Fruit fly (Drosophila melanogaster) whole organism, wandering third instar larva: ENCODE results near the gene CG32668.

Experiments
- CG32264 ChIP-seq: fragments of 200-800 bp; sonication (Bioruptor generic); optimal IDR thresholded peaks from 2 replicates; lab custom pipeline; 2016; ENCODE audit warnings: missing biosample characterization, missing genetic modification characterization
- CrebA ChIP-seq: fragments of 200-800 bp; sonication (Bioruptor generic); optimal IDR thresholded peaks from 2 replicates; lab custom pipeline; 2016; ENCODE audit warnings: missing biosample characterization, mild to moderate bottlenecking, missing genetic modification characterization, borderline replicate concordance
- Dfd ChIP-seq: fragments of >200 bp; optimal IDR thresholded peaks from 2 replicates; lab custom pipeline; 2017; ENCODE audit warnings: missing biosample characterization, missing genetic modification characterization
- Dif ChIP-seq: fragments of 200-275, 200-300 bp; sonication (Bioruptor generic); optimal IDR thresholded peaks from 2 replicates; lab custom pipeline; 2018; ENCODE audit warnings: missing biosample characterization, missing genetic modification characterization; ENCODE audit not compliant: partially characterized antibody
- GATAd ChIP-seq: sonication (Bioruptor generic); optimal IDR thresholded peaks from 2 replicates; lab custom pipeline; 2016; ENCODE audit warnings: missing biosample characterization, missing genetic modification characterization
- HLH106 ChIP-seq: fragments of 200-800 bp; optimal IDR thresholded peaks from 3 replicates; lab custom pipeline; 2019; ENCODE audit warnings: missing biosample characterization, mild to moderate bottlenecking, missing genetic modification characterization, moderate library complexity
- Hnf4 ChIP-seq: fragments of 200-800 bp; sonication (Bioruptor generic); optimal IDR thresholded peaks from 2 replicates; lab custom pipeline; 2016; ENCODE audit warnings: missing biosample characterization, mild to moderate bottlenecking, missing genetic modification characterization
- Hr78 ChIP-seq: fragments of >200 bp; optimal IDR thresholded peaks from 2 replicates; lab custom pipeline; 2017; ENCODE audit warnings: missing biosample characterization, missing genetic modification characterization
- Hr83 ChIP-seq: fragments of 200-300 bp; sonication (Bioruptor generic); optimal IDR thresholded peaks from 2 replicates; lab custom pipeline; 2016; ENCODE audit warnings: missing biosample characterization, mild to moderate bottlenecking, missing genetic modification characterization, moderate library complexity; ENCODE audit not compliant: poor library complexity, severe bottlenecking
- Jra ChIP-seq: sonication (Bioruptor generic); optimal IDR thresholded peaks from 2 replicates; lab custom pipeline; 2016; ENCODE audit warnings: missing biosample characterization, missing genetic modification characterization
- Mio ChIP-seq: sonication (Bioruptor generic); optimal IDR thresholded peaks from 2 replicates; lab custom pipeline; 2016; ENCODE audit warnings: missing biosample characterization, missing genetic modification characterization
- Myc ChIP-seq: fragments of >200 bp; optimal IDR thresholded peaks from 2 replicates; lab custom pipeline; 2017
- N ChIP-seq: fragments of >200 bp; optimal IDR thresholded peaks from 2 replicates; lab custom pipeline; 2018; ENCODE audit warnings: missing biosample characterization, missing external identifiers, missing genetic modification characterization
- OdsH ChIP-seq: fragments of 200-800 bp; sonication (Bioruptor generic); optimal IDR thresholded peaks from 2 replicates; lab custom pipeline; 2016; ENCODE audit warnings: missing biosample characterization, mild to moderate bottlenecking, missing genetic modification characterization
- Rel ChIP-seq, 2 experiments: fragments of 200-800 bp; sonication (Bioruptor generic) in 1 of 2; optimal IDR thresholded peaks; 2 replicates in 1 of 2; 3 replicates in 1 of 2; lab custom pipeline; 2016 to 2019; ENCODE audit warnings: mild to moderate bottlenecking in 2 of 2, missing biosample characterization in 2 of 2, missing genetic modification characterization in 2 of 2, moderate library complexity in 1 of 2
- Sp1 ChIP-seq: fragments of 200-800 bp; sonication (Bioruptor generic); optimal IDR thresholded peaks from 3 replicates; lab custom pipeline; 2019; ENCODE audit warnings: missing biosample characterization, mild to moderate bottlenecking, missing genetic modification characterization, moderate library complexity
- Vsx2 ChIP-seq: fragments of 200-300, 225-300 bp; sonication (Bioruptor generic); optimal IDR thresholded peaks from 2 replicates; lab custom pipeline; 2018; ENCODE audit warnings: missing biosample characterization, missing genetic modification characterization; ENCODE audit not compliant: partially characterized antibody
- brk ChIP-seq: fragments of 200-800 bp; sonication (Bioruptor generic); optimal IDR thresholded peaks from 2 replicates; lab custom pipeline; 2016; ENCODE audit warnings: missing biosample characterization, mild to moderate bottlenecking, missing genetic modification characterization
- dl ChIP-seq, 2 experiments: fragments of 175-275, 200-275 bp in 1 of 2; fragments of 200-275 bp in 1 of 2; sonication (Bioruptor generic); optimal IDR thresholded peaks; lab custom pipeline; 2018; ENCODE audit warnings: mild to moderate bottlenecking in 2 of 2, missing biosample characterization in 2 of 2, missing genetic modification characterization in 2 of 2, moderate library complexity in 2 of 2; ENCODE audit not compliant: partially characterized antibody in 2 of 2, insufficient read depth in 1 of 2
- dmrt93B ChIP-seq: fragments of 200-800 bp; sonication (Bioruptor generic); optimal IDR thresholded peaks from 2 replicates; lab custom pipeline; 2018; ENCODE audit warnings: missing biosample characterization, mild to moderate bottlenecking, missing genetic modification characterization
- foxo ChIP-seq, 2 experiments: fragments of 200-800 bp; sonication (Bioruptor generic); optimal IDR thresholded peaks; 2 replicates in 1 of 2; 3 replicates in 1 of 2; lab custom pipeline; 2016 to 2017; ENCODE audit warnings: missing biosample characterization in 2 of 2, missing genetic modification characterization in 2 of 2
- fru ChIP-seq: fragments of 200-800 bp; sonication (Bioruptor generic); optimal IDR thresholded peaks from 3 replicates; lab custom pipeline; 2016; ENCODE audit warnings: missing biosample characterization, mild to moderate bottlenecking, missing genetic modification characterization
- h ChIP-seq: fragments of 200-800 bp; sonication (Bioruptor generic); optimal IDR thresholded peaks from 3 replicates; lab custom pipeline; 2016; ENCODE audit warnings: missing biosample characterization, mild to moderate bottlenecking, missing genetic modification characterization
- jim ChIP-seq: fragments of 175-275, 200-325 bp; sonication (Bioruptor generic); optimal IDR thresholded peaks from 2 replicates; lab custom pipeline; 2016; ENCODE audit warnings: missing biosample characterization, mild to moderate bottlenecking, missing genetic modification characterization
- lola ChIP-seq: fragments of >200 bp; optimal IDR thresholded peaks from 2 replicates; lab custom pipeline; 2017; ENCODE audit warnings: missing biosample characterization, missing genetic modification characterization
- pan ChIP-seq: fragments of >200 bp; optimal IDR thresholded peaks from 2 replicates; lab custom pipeline; 2017
- psq ChIP-seq: fragments of 200-800 bp; sonication (Bioruptor generic); optimal IDR thresholded peaks from 3 replicates; lab custom pipeline; 2017; ENCODE audit warnings: missing biosample characterization, mild to moderate bottlenecking, missing genetic modification characterization, moderate library complexity
- rgr ChIP-seq: fragments of 200-800 bp; sonication (Bioruptor generic); optimal IDR thresholded peaks from 3 replicates; lab custom pipeline; 2016; ENCODE audit warnings: missing biosample characterization, mild to moderate bottlenecking, missing genetic modification characterization
- sv ChIP-seq: fragments of 200-800 bp; sonication (Bioruptor generic); optimal IDR thresholded peaks from 3 replicates; lab custom pipeline; 2016; ENCODE audit warnings: missing biosample characterization, missing genetic modification characterization
- tai ChIP-seq: sonication (Bioruptor generic); optimal IDR thresholded peaks from 2 replicates; lab custom pipeline; 2016; ENCODE audit warnings: missing biosample characterization, missing genetic modification characterization
- usp ChIP-seq: fragments of >200 bp; optimal IDR thresholded peaks from 2 replicates; lab custom pipeline; 2017; ENCODE audit warnings: missing biosample characterization, missing genetic modification characterization
- woc ChIP-seq: sonication (Bioruptor generic); optimal IDR thresholded peaks from 2 replicates; lab custom pipeline; 2016; ENCODE audit warnings: missing biosample characterization, mild to moderate bottlenecking, missing genetic modification characterization

Gene CG32668

dm6 chrX:11144575-11144974 is 15.0 kb downstream of the CG32668 start:
- TF ChIP-seq OdsH (no peak), Jra (GFP tag; lab: Kevin White, UChicago) (no peak), rgr (GFP tag; lab: Kevin White, UChicago) (no peak), Hr83 (GFP tag; lab: Kevin White, UChicago) (no peak), Sp1 (GFP tag; lab: Kevin White, UChicago) (no peak)

dm6 chrX:11143820-11144219 is 15.7 kb downstream of the CG32668 start, which contains the start of gene CG15201:
Gene CG15201 (plus strand): TSS chrX:11144120.
- TF ChIP-seq woc (GFP tag; lab: Kevin White, UChicago): no peak
- no peak for TF ChIP-seq Rel (GFP tag; optimal IDR thresholded peaks at IDR 0.05; lab: Kevin White, UChicago)
- TF ChIP-seq Rel (tag; optimal IDR thresholded peaks at IDR 0.05; lab: Kevin White, UChicago): no peak
- TF ChIP-seq brk (GFP tag; lab: Kevin White, UChicago): no peak
- no peak for TF ChIP-seq N (GFP tag; lab: Kevin White, UChicago)
- no peak for TF ChIP-seq Jra (GFP tag; lab: Kevin White, UChicago)
- TF ChIP-seq Mio (GFP tag; lab: Kevin White, UChicago): no peak
- no peak for TF ChIP-seq CG32264
- TF ChIP-seq OdsH: no peak
- TF ChIP-seq psq (GFP tag; lab: Kevin White, UChicago): no peak
- no peak for TF ChIP-seq Hr78 (GFP tag; lab: Kevin White, UChicago)
- TF ChIP-seq HLH106 (tag; lab: Kevin White, UChicago): no peak
- no peak for TF ChIP-seq GATAd (GFP tag; lab: Kevin White, UChicago)
- TF ChIP-seq fru: no peak
- TF ChIP-seq tai (GFP tag; lab: Kevin White, UChicago): no peak
- TF ChIP-seq jim: no peak
- TF ChIP-seq pan (lab: Kevin White, UChicago): no peak
- no peak for TF ChIP-seq Dif (GFP tag; lab: Kevin White, UChicago)

dm6 chrX:11141785-11142591 is 17.6 kb downstream of the CG32668 start, which contains the start of the genes CG15199 and CG15202:
Gene CG15199 (minus strand): TSS chrX:11141835.
Gene CG15202 (plus strand): TSS chrX:11142541.
- no peak for TF ChIP-seq Dfd (GFP tag; lab: Kevin White, UChicago)
- no peak for TF ChIP-seq rgr (GFP tag; lab: Kevin White, UChicago)
- no peak for TF ChIP-seq Vsx2 (GFP tag; lab: Kevin White, UChicago)
- no peak for TF ChIP-seq Dif (GFP tag; lab: Kevin White, UChicago)
- no peak for TF ChIP-seq psq (GFP tag; lab: Kevin White, UChicago)
- no peak for TF ChIP-seq tai (GFP tag; lab: Kevin White, UChicago)
- TF ChIP-seq pan (lab: Kevin White, UChicago): no peak
- no peak for TF ChIP-seq woc (GFP tag; lab: Kevin White, UChicago)
- no peak for TF ChIP-seq HLH106 (tag; lab: Kevin White, UChicago)
- TF ChIP-seq Jra (GFP tag; lab: Kevin White, UChicago): no peak
- no peak for TF ChIP-seq Mio (GFP tag; lab: Kevin White, UChicago)
- TF ChIP-seq Myc (lab: Kevin White, UChicago): no peak
- TF ChIP-seq N (GFP tag; lab: Kevin White, UChicago): no peak
- no peak for TF ChIP-seq dmrt93B

dm6 chrX:11140163-11140562 is 19.4 kb downstream of the CG32668 start, which contains the start of gene ssp7:
Gene ssp7 (minus strand): TSS chrX:11140263.
- TF ChIP-seq lola (GFP tag; lab: Kevin White, UChicago): no peak
- no peak for TF ChIP-seq N (GFP tag; lab: Kevin White, UChicago)
- no peak for TF ChIP-seq Hr83 (GFP tag; lab: Kevin White, UChicago)
- TF ChIP-seq usp (GFP tag; lab: Kevin White, UChicago): no peak
- no peak for TF ChIP-seq Mio (GFP tag; lab: Kevin White, UChicago)
- TF ChIP-seq dmrt93B: no peak
- TF ChIP-seq Myc (lab: Kevin White, UChicago): no peak

- TF ChIP-seq dl (GFP tag; optimal IDR thresholded peaks at IDR 0.05; lab: Kevin White, UChicago; ENCODE audit: insufficient read depth in 1 of 2, partially characterized antibody in 2 of 2) (no peak), pan (lab: Kevin White, UChicago) (no peak), sv (GFP tag; lab: Kevin White, UChicago) (no peak), fru (no peak), jim (no peak), Hr78 (GFP tag; lab: Kevin White, UChicago) (peak; percentile 75), N (GFP tag; lab: Kevin White, UChicago) (peak; percentile 82), GATAd (GFP tag; lab: Kevin White, UChicago) (no peak), usp (GFP tag; lab: Kevin White, UChicago) (no peak), Rel (GFP tag; optimal IDR thresholded peaks at IDR 0.05; lab: Kevin White, UChicago) (no peak), Rel (tag; optimal IDR thresholded peaks at IDR 0.05; lab: Kevin White, UChicago) (peak; percentile 15), HLH106 (tag; lab: Kevin White, UChicago) (peak; percentile 25), woc (GFP tag; lab: Kevin White, UChicago) (peak; percentile 53), dmrt93B (no peak), foxo (GFP tag; optimal IDR thresholded peaks at IDR 0.05; lab: Kevin White, UChicago) (no peak), psq (GFP tag; lab: Kevin White, UChicago) (no peak), lola (GFP tag; lab: Kevin White, UChicago) (no peak), Vsx2 (GFP tag; lab: Kevin White, UChicago) (no peak), CrebA (GFP tag; lab: Kevin White, UChicago) (no peak), rgr (GFP tag; lab: Kevin White, UChicago) (no peak), Hnf4 (GFP tag; lab: Kevin White, UChicago) (no peak), Dif (GFP tag; lab: Kevin White, UChicago) (no peak), Dfd (GFP tag; lab: Kevin White, UChicago) (no peak), Hr83 (GFP tag; lab: Kevin White, UChicago) (no peak), h (peak; percentile 5), Sp1 (GFP tag; lab: Kevin White, UChicago) (no peak)
Measured at dm6 chrX:11137566-11138186, 21.9 kb downstream of the CG32668 start, which contains the start of gene CDK2AP1. Gene CDK2AP1 (plus strand): TSS chrX:11137859.
